Worm (Caenorhabditis elegans) whole organism, mixed stage, embryonic: ENCODE results near the gene Y67H2A.7.

Experiments
- M03D4.4 ChIP-seq: sonication (generic microtip); optimal IDR thresholded peaks from 2 replicates; lab custom pipeline; 2017; ENCODE audit warnings: mild to moderate bottlenecking, missing genetic modification characterization, missing compliant biosample characterization
- bed-3 ChIP-seq: fragments of 200-800 bp; sonication (Bioruptor generic); optimal IDR thresholded peaks from 3 replicates; lab custom pipeline; 2018; ENCODE audit warnings: mild to moderate bottlenecking, missing genetic modification characterization, moderate library complexity, missing compliant biosample characterization
- ceh-43 ChIP-seq: fragments of 200-800 bp; sonication (Bioruptor generic); optimal IDR thresholded peaks from 2 replicates; lab custom pipeline; 2018; ENCODE audit warnings: mild to moderate bottlenecking, missing genetic modification characterization, moderate library complexity, missing compliant biosample characterization
- ceh-83 ChIP-seq: fragments of 200-800 bp; sonication (Bioruptor generic); optimal IDR thresholded peaks from 2 replicates; lab custom pipeline; 2018; ENCODE audit warnings: mild to moderate bottlenecking, missing genetic modification characterization, missing compliant biosample characterization
- cnd-1 ChIP-seq: fragments of 200-800 bp; sonication (Bioruptor generic); optimal IDR thresholded peaks from 2 replicates; lab custom pipeline; 2018; ENCODE audit warnings: mild to moderate bottlenecking, missing genetic modification characterization, missing compliant biosample characterization
- drap-1 ChIP-seq: fragments of 200-800 bp; sonication (Bioruptor generic); optimal IDR thresholded peaks from 3 replicates; lab custom pipeline; 2018; ENCODE audit warnings: mild to moderate bottlenecking, missing genetic modification characterization, missing compliant biosample characterization
- elt-1 ChIP-seq: sonication (generic microtip); optimal IDR thresholded peaks from 2 replicates; lab custom pipeline; 2017; ENCODE audit warnings: missing genetic modification characterization, mild to moderate bottlenecking, missing compliant biosample characterization, antibody characterized with exemption, moderate library complexity, borderline replicate concordance; ENCODE audit not compliant: insufficient read depth
- elt-3 ChIP-seq: fragments of 150-350 bp; optimal IDR thresholded peaks from 2 replicates; lab custom pipeline; 2014; ENCODE audit warnings: missing biosample characterization, missing genetic modification characterization
- flh-1 ChIP-seq: fragments of 200-800 bp; sonication (Bioruptor generic); optimal IDR thresholded peaks from 2 replicates; lab custom pipeline; 2018; ENCODE audit warnings: mild to moderate bottlenecking, missing genetic modification characterization, moderate library complexity, missing compliant biosample characterization
- ham-2 ChIP-seq: fragments of 200-800 bp; sonication (Bioruptor generic); optimal IDR thresholded peaks from 2 replicates; lab custom pipeline; 2018; ENCODE audit warnings: mild to moderate bottlenecking, missing genetic modification characterization, missing compliant biosample characterization
- hlh-1 ChIP-seq: fragments of 150-350 bp; optimal IDR thresholded peaks from 2 replicates; lab custom pipeline; 2014; ENCODE audit warnings: missing biosample characterization, missing genetic modification reagents, missing genetic modification characterization
- lin-13 ChIP-seq: fragments of 150-350 bp; optimal IDR thresholded peaks from 2 replicates; lab custom pipeline; 2014; ENCODE audit warnings: missing biosample characterization, missing genetic modification characterization
- lin-32 ChIP-seq: fragments of 200-800 bp; sonication (Bioruptor generic); optimal IDR thresholded peaks from 2 replicates; lab custom pipeline; 2018; ENCODE audit warnings: mild to moderate bottlenecking, missing genetic modification characterization, missing compliant biosample characterization
- lsy-2 ChIP-seq: fragments of 150-350 bp; optimal IDR thresholded peaks from 2 replicates; lab custom pipeline; 2014; ENCODE audit warnings: missing biosample characterization, missing genetic modification characterization
- mab-5 ChIP-seq: fragments of 150-350 bp; optimal IDR thresholded peaks from 2 replicates; lab custom pipeline; 2014; ENCODE audit warnings: missing biosample characterization, missing genetic modification characterization
- mep-1 ChIP-seq: fragments of 150-350 bp; optimal IDR thresholded peaks from 2 replicates; lab custom pipeline; 2017; ENCODE audit warnings: missing biosample characterization, missing genetic modification reagents, missing genetic modification characterization, inconsistent platforms
- mls-2 ChIP-seq: sonication (generic microtip); optimal IDR thresholded peaks from 2 replicates; lab custom pipeline; 2016; ENCODE audit warnings: mild to moderate bottlenecking, missing genetic modification characterization, moderate library complexity, missing compliant biosample characterization
- nhr-2 ChIP-seq: fragments of 150-350 bp; optimal IDR thresholded peaks from 2 replicates; lab custom pipeline; 2014; ENCODE audit warnings: missing biosample characterization, missing genetic modification characterization
- nhr-237 ChIP-seq: fragments of 150-350 bp; optimal IDR thresholded peaks from 2 replicates; lab custom pipeline; 2014; ENCODE audit warnings: missing biosample characterization, missing genetic modification characterization
- nhr-28 ChIP-seq: fragments of 150-350 bp; optimal IDR thresholded peaks from 2 replicates; lab custom pipeline; 2014; ENCODE audit warnings: missing biosample characterization, missing genetic modification characterization
- pha-4 ChIP-seq: fragments of 150-350 bp; optimal IDR thresholded peaks from 2 replicates; lab custom pipeline; 2018; ENCODE audit warnings: missing biosample characterization, missing genetic modification reagents, missing genetic modification characterization
- sem-2 ChIP-seq: fragments of 200-800 bp; sonication (Bioruptor generic); optimal IDR thresholded peaks from 2 replicates; lab custom pipeline; 2018; ENCODE audit warnings: mild to moderate bottlenecking, missing genetic modification characterization, missing compliant biosample characterization
- snpc-4 ChIP-seq: fragments of 150-350 bp; optimal IDR thresholded peaks from 2 replicates; lab custom pipeline; 2014; ENCODE audit warnings: missing biosample characterization, missing genetic modification characterization
- sptf-1 ChIP-seq: sonication (generic microtip); optimal IDR thresholded peaks from 2 replicates; lab custom pipeline; 2017; ENCODE audit warnings: mild to moderate bottlenecking, missing genetic modification characterization, moderate library complexity, missing compliant biosample characterization
- tbx-8 ChIP-seq: fragments of 200-800 bp; sonication (Bioruptor generic); optimal IDR thresholded peaks from 2 replicates; lab custom pipeline; 2018; ENCODE audit warnings: mild to moderate bottlenecking, missing genetic modification characterization, moderate library complexity, missing compliant biosample characterization
- unc-120 ChIP-seq: sonication (generic microtip); optimal IDR thresholded peaks from 2 replicates; lab custom pipeline; 2017; ENCODE audit warnings: missing genetic modification characterization, missing compliant biosample characterization; ENCODE audit not compliant: poor library complexity, severe bottlenecking
- unc-39 ChIP-seq: fragments of 150-350 bp; optimal IDR thresholded peaks from 2 replicates; lab custom pipeline; 2014; ENCODE audit warnings: missing biosample characterization, missing genetic modification characterization
- unc-62 ChIP-seq: fragments of 150-350 bp; optimal IDR thresholded peaks from 2 replicates; lab custom pipeline; 2014; ENCODE audit warnings: missing biosample characterization, missing genetic modification reagents, missing genetic modification characterization
- zip-8 ChIP-seq: fragments of 150-350 bp; optimal IDR thresholded peaks from 2 replicates; lab custom pipeline; 2014; ENCODE audit warnings: missing biosample characterization, missing genetic modification characterization
- ztf-11 ChIP-seq: fragments of 150-350 bp; optimal IDR thresholded peaks from 2 replicates; lab custom pipeline; 2014; ENCODE audit warnings: missing biosample characterization, missing genetic modification characterization

Y67H2A.7 gene

ce11 chrIV:13303442-13303841, at the start of gene Y67H2A.7:
Y67H2A.7 (plus strand) TSS chrIV:13303742.
- no peak for TF ChIP-seq elt-1 (tag; lab: Kevin White, UChicago)
- TF ChIP-seq snpc-4 (tag; lab: Kevin White, UChicago) = no peak
- TF ChIP-seq drap-1 = no peak
- no peak for TF ChIP-seq sem-2 (GFP tag; lab: Kevin White, UChicago)
- no peak for TF ChIP-seq elt-3 (tag; lab: Kevin White, UChicago)
- TF ChIP-seq ztf-11 (tag; lab: Kevin White, UChicago) = no peak
- TF ChIP-seq nhr-2 = no peak
- TF ChIP-seq unc-62 = no peak
- no peak for TF ChIP-seq sptf-1 (tag; lab: Kevin White, UChicago)
- no peak for TF ChIP-seq zip-8 (tag; lab: Kevin White, UChicago)
- no peak for TF ChIP-seq lin-32 (GFP tag; lab: Kevin White, UChicago)
- no peak for TF ChIP-seq lsy-2 (tag; lab: Kevin White, UChicago)
- no peak for TF ChIP-seq pha-4 (tag; lab: Kevin White, UChicago)
- no peak for TF ChIP-seq ham-2 (GFP tag; lab: Kevin White, UChicago)
- TF ChIP-seq unc-120 (tag; lab: Kevin White, UChicago) = no peak
- TF ChIP-seq M03D4.4 = no peak
- no peak for TF ChIP-seq cnd-1 (tag; lab: Kevin White, UChicago)
- TF ChIP-seq, all 35 proteins: peak for 0

ce11 chrIV:13253841-13254240, 49.7 kb upstream of the Y67H2A.7 start, which contains the start of gene ttr-45:
ttr-45 (plus strand) TSS chrIV:13254225.
- no peak for TF ChIP-seq mls-2 (tag; lab: Kevin White, UChicago)
- peak; percentile 22 for TF ChIP-seq unc-62
- no peak for TF ChIP-seq unc-120 (tag; lab: Kevin White, UChicago)
- TF ChIP-seq nhr-2 = no peak
- TF ChIP-seq hlh-1 (tag; lab: Kevin White, UChicago) = peak; percentile 11

- TF ChIP-seq M03D4.4 = no peak
- no peak for TF ChIP-seq lin-32 (GFP tag; lab: Kevin White, UChicago)
- no peak for TF ChIP-seq mab-5 (tag; lab: Kevin White, UChicago)
- TF ChIP-seq nhr-2 = no peak
- TF ChIP-seq cnd-1 (tag; lab: Kevin White, UChicago) = no peak
- TF ChIP-seq sem-2 (GFP tag; lab: Kevin White, UChicago) = no peak
- TF ChIP-seq elt-3 (tag; lab: Kevin White, UChicago) = no peak
- no peak for TF ChIP-seq mep-1 (tag; lab: Kevin White, UChicago)
- TF ChIP-seq ztf-11 (tag; lab: Kevin White, UChicago) = no peak
- TF ChIP-seq ceh-83 (GFP tag; lab: Kevin White, UChicago) = no peak
- TF ChIP-seq nhr-237 (tag; lab: Kevin White, UChicago) = no peak
- TF ChIP-seq unc-39 (tag; lab: Kevin White, UChicago) = no peak
- no peak for TF ChIP-seq unc-120 (tag; lab: Kevin White, UChicago)
- no peak for TF ChIP-seq ceh-43 (GFP tag; lab: Kevin White, UChicago)
- no peak for TF ChIP-seq zip-8 (tag; lab: Kevin White, UChicago)
- TF ChIP-seq mls-2 (tag; lab: Kevin White, UChicago) = no peak
- no peak for TF ChIP-seq lin-13 (tag; lab: Kevin White, UChicago)
- TF ChIP-seq elt-1 (tag; lab: Kevin White, UChicago) = no peak
- no peak for TF ChIP-seq tbx-8 (GFP tag; lab: Kevin White, UChicago)
These were observed 47.7 kb upstream of the Y67H2A.7 start, which contains the start of gene bus-12 for ce11 chrIV:13255886-13256285. bus-12 (plus strand) TSS chrIV:13256186.

- no peak for TF ChIP-seq elt-3 (tag; lab: Kevin White, UChicago)
- TF ChIP-seq nhr-28 = no peak
- TF ChIP-seq hlh-1 (tag; lab: Kevin White, UChicago) = no peak
- TF ChIP-seq ham-2 (GFP tag; lab: Kevin White, UChicago) = no peak
- TF ChIP-seq lin-13 (tag; lab: Kevin White, UChicago) = no peak
- no peak for TF ChIP-seq unc-120 (tag; lab: Kevin White, UChicago)
- no peak for TF ChIP-seq lin-32 (GFP tag; lab: Kevin White, UChicago)
- no peak for TF ChIP-seq pha-4 (tag; lab: Kevin White, UChicago)
- TF ChIP-seq bed-3 (GFP tag; lab: Kevin White, UChicago) = no peak
- no peak for TF ChIP-seq mab-5 (tag; lab: Kevin White, UChicago)
- TF ChIP-seq tbx-8 (GFP tag; lab: Kevin White, UChicago) = no peak
- TF ChIP-seq mls-2 (tag; lab: Kevin White, UChicago) = no peak
- no peak for TF ChIP-seq flh-1 (GFP tag; lab: Kevin White, UChicago)
- TF ChIP-seq unc-39 (tag; lab: Kevin White, UChicago) = no peak
These were observed 44.7 kb upstream of the Y67H2A.7 start, which contains the start of gene JC8.16 for ce11 chrIV:13258872-13259271. JC8.16 (plus strand) TSS chrIV:13259172.
